Worm (Caenorhabditis elegans) whole organism, L2 larva: ENCODE data around the gene F43C11.1.

Experiments
- alr-1 ChIP-seq: fragments of 150-350 bp; optimal IDR thresholded peaks from 2 replicates; lab custom pipeline; 2014; ENCODE audit warnings: missing biosample characterization, missing genetic modification characterization
- aly-2 ChIP-seq: fragments of 150-350 bp; optimal IDR thresholded peaks from 2 replicates; lab custom pipeline; 2014; ENCODE audit warnings: missing biosample characterization, missing genetic modification characterization
- ama-1 ChIP-seq: fragments of 150-350 bp; optimal IDR thresholded peaks from 2 replicates; lab custom pipeline; 2018; ENCODE audit warnings: inconsistent platforms
- blmp-1 ChIP-seq: sonication (generic microtip); optimal IDR thresholded peaks from 2 replicates; lab custom pipeline; 2017; ENCODE audit warnings: missing genetic modification characterization, mild to moderate bottlenecking, missing compliant biosample characterization, antibody characterized with exemption, moderate library complexity; ENCODE audit not compliant: insufficient read depth
- ceh-16 ChIP-seq: fragments of 150-350 bp; optimal IDR thresholded peaks from 2 replicates; lab custom pipeline; 2014; ENCODE audit warnings: missing biosample characterization, missing genetic modification characterization
- ceh-82 ChIP-seq: fragments of 150-350 bp; optimal IDR thresholded peaks from 2 replicates; lab custom pipeline; 2014; ENCODE audit warnings: missing biosample characterization, missing genetic modification characterization
- crh-2 ChIP-seq: sonication (generic microtip); optimal IDR thresholded peaks from 2 replicates; lab custom pipeline; 2017; ENCODE audit warnings: missing biosample characterization, missing genetic modification characterization
- dmd-4 ChIP-seq: sonication (generic microtip); optimal IDR thresholded peaks from 2 replicates; lab custom pipeline; 2017; ENCODE audit warnings: missing biosample characterization, missing genetic modification characterization
- egl-27 ChIP-seq: sonication (generic microtip); optimal IDR thresholded peaks from 3 replicates; lab custom pipeline; 2017; ENCODE audit warnings: missing biosample characterization, missing genetic modification reagents, missing genetic modification characterization
- elt-1 ChIP-seq: fragments of 150-350 bp; optimal IDR thresholded peaks from 2 replicates; lab custom pipeline; 2014; ENCODE audit warnings: missing biosample characterization, missing genetic modification characterization
- fos-1 ChIP-seq: fragments of 150-350 bp; optimal IDR thresholded peaks from 2 replicates; lab custom pipeline; 2014; ENCODE audit warnings: missing biosample characterization, missing genetic modification characterization
- gmeb-1 ChIP-seq: fragments of 150-350 bp; optimal IDR thresholded peaks from 2 replicates; lab custom pipeline; 2014; ENCODE audit warnings: missing biosample characterization, missing genetic modification characterization
- lin-13 ChIP-seq: fragments of 150-350 bp; optimal IDR thresholded peaks from 2 replicates; lab custom pipeline; 2014; ENCODE audit warnings: missing biosample characterization, missing genetic modification reagents, missing genetic modification characterization
- lin-39 ChIP-seq: fragments of 150-350 bp; optimal IDR thresholded peaks from 2 replicates; lab custom pipeline; 2014; ENCODE audit warnings: missing biosample characterization, missing genetic modification reagents, missing genetic modification characterization
- lsy-2 ChIP-seq, 2 experiments: fragments of 150-350 bp in 1 of 2; sonication (generic microtip) in 1 of 2; optimal IDR thresholded peaks; 2 replicates each; lab custom pipeline; 2014 to 2017; ENCODE audit warnings: missing biosample characterization in 2 of 2, missing genetic modification characterization in 2 of 2
- mab-5 ChIP-seq: fragments of 150-350 bp; optimal IDR thresholded peaks from 2 replicates; lab custom pipeline; 2014; ENCODE audit warnings: missing biosample characterization, missing genetic modification characterization
- nhr-10 ChIP-seq: sonication (generic microtip); optimal IDR thresholded peaks from 2 replicates; lab custom pipeline; 2017; ENCODE audit warnings: missing biosample characterization, missing genetic modification characterization
- nhr-11 ChIP-seq: fragments of 150-350 bp; optimal IDR thresholded peaks from 2 replicates; lab custom pipeline; 2014; ENCODE audit warnings: missing biosample characterization, missing genetic modification characterization
- nhr-21 ChIP-seq: fragments of 150-350 bp; optimal IDR thresholded peaks from 2 replicates; lab custom pipeline; 2014; ENCODE audit warnings: missing biosample characterization, missing genetic modification characterization
- nhr-23 ChIP-seq: fragments of 150-350 bp; optimal IDR thresholded peaks from 2 replicates; lab custom pipeline; 2014; ENCODE audit warnings: missing biosample characterization, missing genetic modification reagents, missing genetic modification characterization
- nhr-237 ChIP-seq: fragments of 150-350 bp; optimal IDR thresholded peaks from 2 replicates; lab custom pipeline; 2014; ENCODE audit warnings: missing biosample characterization, missing genetic modification characterization
- nhr-25 ChIP-seq: fragments of 150-350 bp; sonication (generic microtip); optimal IDR thresholded peaks from 3 replicates; lab custom pipeline; 2014; ENCODE audit warnings: missing biosample characterization, missing genetic modification characterization
- nhr-6 ChIP-seq: fragments of 150-350 bp; optimal IDR thresholded peaks from 2 replicates; lab custom pipeline; 2014; ENCODE audit warnings: missing biosample characterization, missing genetic modification characterization
- peb-1 ChIP-seq: fragments of 150-350 bp; optimal IDR thresholded peaks from 2 replicates; lab custom pipeline; 2014; ENCODE audit warnings: missing biosample characterization, missing genetic modification characterization
- sem-4 ChIP-seq: fragments of 150-350 bp; optimal IDR thresholded peaks from 2 replicates; lab custom pipeline; 2014; ENCODE audit warnings: missing biosample characterization, missing genetic modification reagents, missing genetic modification characterization
- skn-1 ChIP-seq: sonication (generic microtip); optimal IDR thresholded peaks from 2 replicates; lab custom pipeline; 2017; ENCODE audit warnings: missing biosample characterization, missing genetic modification characterization
- sma-9 ChIP-seq, 2 experiments: fragments of 150-350 bp in 1 of 2; sonication (generic microtip) in 1 of 2; optimal IDR thresholded peaks; 2 replicates each; lab custom pipeline; 2014 to 2016; ENCODE audit warnings: missing genetic modification characterization in 2 of 2, mild to moderate bottlenecking in 1 of 2, missing biosample characterization in 1 of 2, missing compliant biosample characterization in 1 of 2, missing genetic modification reagents in 1 of 2, moderate library complexity in 1 of 2
- snpc-4 ChIP-seq: fragments of 150-350 bp; optimal IDR thresholded peaks from 2 replicates; lab custom pipeline; 2014; ENCODE audit warnings: missing biosample characterization, missing genetic modification characterization
- unc-39 ChIP-seq: fragments of 150-350 bp; optimal IDR thresholded peaks from 2 replicates; lab custom pipeline; 2014; ENCODE audit warnings: missing biosample characterization, missing genetic modification characterization
- unc-55 ChIP-seq: fragments of 150-350 bp; sonication (generic microtip); optimal IDR thresholded peaks from 3 replicates; lab custom pipeline; 2014; ENCODE audit warnings: missing biosample characterization, missing genetic modification reagents, missing genetic modification characterization
- unc-62 ChIP-seq: fragments of 150-350 bp; optimal IDR thresholded peaks from 2 replicates; lab custom pipeline; 2014; ENCODE audit warnings: missing biosample characterization, missing genetic modification reagents, missing genetic modification characterization
- ztf-11 ChIP-seq: sonication (generic microtip); optimal IDR thresholded peaks from 2 replicates; lab custom pipeline; 2017; ENCODE audit warnings: missing biosample characterization, missing genetic modification characterization
- ztf-4 ChIP-seq: fragments of 150-350 bp; optimal IDR thresholded peaks from 2 replicates; lab custom pipeline; 2014; ENCODE audit warnings: missing biosample characterization, missing genetic modification characterization

Gene F43C11.1

DNA sequence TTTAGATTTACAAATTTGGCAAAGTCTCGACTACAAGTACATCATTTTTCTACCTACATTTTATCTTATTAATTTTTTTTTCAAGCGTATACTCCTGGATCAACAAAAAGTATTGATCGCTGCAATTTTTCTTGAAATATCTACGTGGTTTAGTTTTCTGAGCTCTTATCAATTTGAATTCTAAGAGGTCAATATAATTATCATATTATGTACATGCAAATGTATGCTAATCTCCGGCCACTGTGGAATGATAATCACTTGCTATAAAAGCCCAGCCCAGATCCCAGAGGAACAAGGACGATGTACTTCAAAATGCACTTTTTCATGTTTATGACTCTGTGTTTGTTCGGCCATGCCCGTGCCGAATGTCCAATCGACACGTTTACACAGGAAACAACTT, at the start of gene F43C11.1:
Gene F43C11.1 (plus strand): TSS at position 301 of the 400 bp plus-strand sequence.
- TF ChIP-seq gmeb-1 (tag; lab: Kevin White, UChicago) (no peak), skn-1 (tag; lab: Kevin White, UChicago) (no peak), lsy-2 (tag; optimal IDR thresholded peaks at IDR 0.05; lab: Kevin White, UChicago) (no peak), nhr-25 (tag; lab: Kevin White, UChicago) (no peak), ceh-82 (no peak), aly-2 (tag; lab: Kevin White, UChicago) (no peak), nhr-23 (no peak), alr-1 (tag; lab: Kevin White, UChicago) (no peak), unc-62 (GFP tag; lab: Kevin White, UChicago) (no peak), egl-27 (no peak), ztf-4 (tag; lab: Kevin White, UChicago) (no peak)

DNA sequence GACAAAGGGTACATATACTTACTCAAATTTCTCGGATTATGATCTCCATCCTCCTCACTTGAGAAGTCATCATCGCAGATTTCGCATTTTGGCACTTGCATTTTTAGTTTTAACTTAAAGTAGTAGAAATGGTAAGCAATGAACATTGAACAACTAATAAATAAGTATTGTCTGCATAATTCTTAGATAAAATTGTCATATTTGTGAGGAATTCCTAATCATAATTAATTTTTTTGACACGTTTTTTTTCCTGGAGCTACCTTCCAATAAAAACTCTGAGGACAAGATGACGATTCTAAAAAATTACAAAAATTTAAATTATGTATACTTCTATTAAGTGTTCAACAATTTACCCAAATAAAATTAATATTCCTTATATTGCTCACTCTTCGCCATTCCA, 44.1 kb upstream of the F43C11.1 start, which contains the start of the genes trim-21 and B0281.1:
Gene trim-21 (minus strand): TSS at position 101 of the 400 bp plus-strand sequence.
Gene B0281.1 (plus strand): TSS at position 321 of the 400 bp plus-strand sequence.
- no peak for TF ChIP-seq alr-1 (tag; lab: Kevin White, UChicago)
- TF ChIP-seq unc-62 (GFP tag; lab: Kevin White, UChicago) = no peak
- TF ChIP-seq sma-9 (GFP tag; optimal IDR thresholded peaks at IDR 0.05; lab: Kevin White, UChicago) = no peak
- no peak for TF ChIP-seq sma-9 (tag; optimal IDR thresholded peaks at IDR 0.05; lab: Kevin White, UChicago)
- no peak for TF ChIP-seq ztf-11 (tag; lab: Kevin White, UChicago)
- no peak for TF ChIP-seq sem-4
- no peak for TF ChIP-seq snpc-4 (tag; lab: Kevin White, UChicago)

DNA sequence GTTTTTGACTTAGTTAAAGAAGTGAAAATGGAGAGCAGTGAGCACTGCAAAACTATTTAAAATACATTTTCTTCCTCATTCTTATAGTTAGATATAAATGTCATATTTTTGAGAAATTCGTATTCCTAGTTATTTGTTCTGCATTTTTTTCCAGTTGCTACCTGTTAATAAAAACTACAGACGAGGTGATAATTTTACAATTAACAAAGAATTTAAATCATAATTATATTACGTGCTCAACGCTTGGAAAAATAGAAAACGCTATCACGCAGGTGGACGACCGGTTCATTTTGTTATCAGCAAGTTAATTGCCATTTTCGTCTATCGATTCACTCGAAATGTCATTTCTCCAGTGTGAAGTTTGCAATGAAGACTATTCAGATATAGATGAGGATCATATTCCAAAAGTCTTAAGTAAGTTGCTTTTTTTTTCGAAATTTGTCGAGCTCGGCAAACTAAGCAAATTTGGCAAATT, 39.0 kb upstream of the F43C11.1 start, which contains the start of the genes ZK1240.5 and ZK1240.9:
Gene ZK1240.5 (minus strand): TSS at position 51 of the 475 bp plus-strand sequence.
Gene ZK1240.9 (plus strand): TSS at position 307 of the 475 bp plus-strand sequence.
- TF ChIP-seq unc-62 (GFP tag; lab: Kevin White, UChicago) (no peak), ztf-4 (tag; lab: Kevin White, UChicago) (no peak), lsy-2 (tag; optimal IDR thresholded peaks at IDR 0.05; lab: Kevin White, UChicago) (no peak), blmp-1 (tag; lab: Kevin White, UChicago) (no peak), fos-1 (tag; lab: Kevin White, UChicago) (peak; percentile 21)

ce11 chrII:2320097-2320496, 36.8 kb upstream of the F43C11.1 start, which contains the start of gene ZK1240.3:
TSS of gene ZK1240.3 (plus strand) at chrII:2320334.
- no peak for TF ChIP-seq nhr-23
- TF ChIP-seq fos-1 (tag; lab: Kevin White, UChicago) = peak; percentile 87
- no peak for TF ChIP-seq snpc-4 (tag; lab: Kevin White, UChicago)

- TF ChIP-seq fos-1 (tag; lab: Kevin White, UChicago) (peak; percentile 76), lsy-2 (tag; optimal IDR thresholded peaks at IDR 0.05; lab: Kevin White, UChicago) (no peak), sma-9 (GFP tag; optimal IDR thresholded peaks at IDR 0.05; lab: Kevin White, UChicago) (peak; percentile 21), sma-9 (tag; optimal IDR thresholded peaks at IDR 0.05; lab: Kevin White, UChicago) (no peak), ceh-82 (no peak)
These were observed 33.9 kb upstream of the F43C11.1 start, which contains the start of the genes ZK1240.6 and ZK1240.2 for ce11 chrII:2322857-2323518. TSS of gene ZK1240.6 (minus strand) at chrII:2322907. TSS of gene ZK1240.2 (plus strand) at chrII:2323376.

ce11 chrII:2324956-2325355, 31.9 kb upstream of the F43C11.1 start, which contains the start of gene ZK1240.11:
TSS of gene ZK1240.11 (plus strand) at chrII:2325256.
- TF ChIP-seq elt-1 (tag; lab: Kevin White, UChicago) = no peak
- TF ChIP-seq lin-13 = no peak
- no peak for TF ChIP-seq nhr-237 (tag; lab: Kevin White, UChicago)
- TF ChIP-seq, all 48 proteins: peak for 0

DNA sequence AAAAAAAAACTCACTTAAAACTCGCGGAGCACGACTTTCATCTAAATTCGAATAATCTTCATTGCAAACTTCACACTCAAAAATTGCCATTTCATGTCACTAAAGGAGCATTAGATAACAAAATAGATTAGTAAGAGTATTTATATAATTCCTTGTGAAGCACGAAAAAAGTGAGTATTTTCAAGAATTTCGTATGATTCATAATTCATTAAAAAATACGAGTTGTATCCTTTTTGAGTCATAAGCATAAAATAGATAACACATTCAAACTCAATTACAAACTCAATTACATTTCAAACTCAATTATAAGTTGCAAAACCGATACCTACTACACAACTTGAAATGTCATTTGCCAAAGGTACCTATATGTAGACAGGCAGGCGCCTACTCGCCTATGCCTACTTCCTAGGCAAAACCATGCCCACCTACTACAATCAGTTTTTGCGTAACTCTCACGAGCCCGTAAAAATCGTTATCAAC, 27.9 kb upstream of the F43C11.1 start, which contains the start of the genes ZK1240.8 and ZK1240.1:
Gene ZK1240.8 (minus strand): TSS at position 101 of the 480 bp plus-strand sequence.
Gene ZK1240.1 (plus strand): TSS at position 430 of the 480 bp plus-strand sequence.
- no peak for TF ChIP-seq dmd-4 (tag; lab: Kevin White, UChicago)
- no peak for TF ChIP-seq sem-4
- TF ChIP-seq peb-1 = no peak
- TF ChIP-seq ztf-4 (tag; lab: Kevin White, UChicago) = no peak
- no peak for TF ChIP-seq egl-27
- no peak for TF ChIP-seq nhr-10 (tag; lab: Kevin White, UChicago)
- no peak for TF ChIP-seq mab-5 (tag; lab: Kevin White, UChicago)
- no peak for TF ChIP-seq nhr-237 (tag; lab: Kevin White, UChicago)
- no peak for TF ChIP-seq ama-1 (lab: Kevin White, UChicago)
- no peak for TF ChIP-seq nhr-11 (tag; lab: Kevin White, UChicago)
- no peak for TF ChIP-seq crh-2 (tag; lab: Kevin White, UChicago)
- TF ChIP-seq aly-2 (tag; lab: Kevin White, UChicago) = no peak
- TF ChIP-seq unc-39 (tag; lab: Kevin White, UChicago) = no peak
- no peak for TF ChIP-seq lin-39 (tag; lab: Kevin White, UChicago)
- no peak for TF ChIP-seq unc-55 (GFP tag; lab: Kevin White, UChicago)
- TF ChIP-seq ceh-82 = no peak
- TF ChIP-seq ceh-16 (tag; lab: Kevin White, UChicago) = no peak
- no peak for TF ChIP-seq blmp-1 (tag; lab: Kevin White, UChicago)
- TF ChIP-seq nhr-6 (tag; lab: Kevin White, UChicago) = no peak
- TF ChIP-seq nhr-21 = no peak
